Worm (Caenorhabditis elegans) whole organism, L1 larva: ENCODE measurements around the gene F28C1.3.

Source experiments
- ceh-8 ChIP-seq: fragments of 200-800 bp; sonication (Bioruptor generic); optimal IDR thresholded peaks from 2 replicates; lab custom pipeline; 2018; ENCODE audit warnings: mild to moderate bottlenecking, missing genetic modification characterization, moderate library complexity, missing compliant biosample characterization
- ces-1 ChIP-seq: fragments of 150-350 bp; optimal IDR thresholded peaks from 2 replicates; lab custom pipeline; 2014; ENCODE audit warnings: missing biosample characterization, missing genetic modification reagents, missing genetic modification characterization
- egl-27 ChIP-seq, 2 experiments: fragments of 150-350 bp in 1 of 2; sonication (generic microtip); optimal IDR thresholded peaks; 3 replicates each; lab custom pipeline; 2017 to 2018; ENCODE audit warnings: missing biosample characterization in 2 of 2, missing genetic modification characterization in 2 of 2, missing genetic modification reagents in 2 of 2
- fkh-10 ChIP-seq: sonication (generic microtip); optimal IDR thresholded peaks from 2 replicates; lab custom pipeline; 2017; ENCODE audit warnings: missing biosample characterization, missing genetic modification reagents, missing genetic modification characterization
- jun-1 ChIP-seq: fragments of 150-350 bp; optimal IDR thresholded peaks from 2 replicates; lab custom pipeline; 2014; ENCODE audit warnings: missing biosample characterization, missing genetic modification reagents, missing genetic modification characterization
- lin-13 ChIP-seq: fragments of 150-350 bp; optimal IDR thresholded peaks from 2 replicates; lab custom pipeline; 2014; ENCODE audit warnings: missing biosample characterization, missing genetic modification reagents, missing genetic modification characterization
- nhr-11 ChIP-seq: fragments of 150-350 bp; optimal IDR thresholded peaks from 2 replicates; lab custom pipeline; 2014; ENCODE audit warnings: missing biosample characterization, missing genetic modification characterization
- nhr-12 ChIP-seq: sonication (generic microtip); optimal IDR thresholded peaks from 2 replicates; lab custom pipeline; 2017; ENCODE audit warnings: missing biosample characterization, missing genetic modification characterization
- nhr-19 ChIP-seq: fragments of 200-800 bp; sonication (Bioruptor generic); conservative IDR thresholded peaks from 2 replicates; pipeline ENCODE4 v1.3.6; 2022; ENCODE audit warnings: missing genetic modification characterization, missing compliant biosample characterization
- nhr-237 ChIP-seq: fragments of 150-350 bp; optimal IDR thresholded peaks from 2 replicates; lab custom pipeline; 2014; ENCODE audit warnings: missing biosample characterization, missing genetic modification characterization
- nhr-71 ChIP-seq: sonication (generic microtip); optimal IDR thresholded peaks from 2 replicates; lab custom pipeline; 2016; ENCODE audit warnings: mild to moderate bottlenecking, missing genetic modification characterization, moderate library complexity, missing compliant biosample characterization
- nhr-77 ChIP-seq: fragments of 150-350 bp; optimal IDR thresholded peaks from 2 replicates; lab custom pipeline; 2014; ENCODE audit warnings: missing biosample characterization, missing genetic modification characterization
- pag-3 ChIP-seq: sonication (generic microtip); optimal IDR thresholded peaks from 2 replicates; lab custom pipeline; 2017; ENCODE audit warnings: missing genetic modification characterization, mild to moderate bottlenecking, missing compliant biosample characterization, antibody characterized with exemption, borderline replicate concordance; ENCODE audit not compliant: insufficient read depth
- ztf-11 ChIP-seq, 2 experiments: sonication (generic microtip); optimal IDR thresholded peaks; 2 replicates each; lab custom pipeline; 2016 to 2017; ENCODE audit warnings: missing genetic modification characterization in 2 of 2, missing biosample characterization in 1 of 2, missing compliant biosample characterization in 1 of 2

- TF ChIP-seq lin-13 (GFP tag; lab: Kevin White, UChicago): no peak
- no peak for TF ChIP-seq nhr-12 (tag; lab: Kevin White, UChicago)
- TF ChIP-seq fkh-10 (GFP tag; lab: Kevin White, UChicago): no peak
- TF ChIP-seq nhr-19: no peak
- TF ChIP-seq jun-1 (tag; lab: Kevin White, UChicago): no peak
- TF ChIP-seq ces-1 (GFP tag; lab: Kevin White, UChicago): no peak
- TF ChIP-seq nhr-71 (tag; lab: Kevin White, UChicago): no peak
- no peak for TF ChIP-seq ceh-8 (GFP tag; lab: Kevin White, UChicago)
- TF ChIP-seq egl-27 (tag; optimal IDR thresholded peaks at IDR 0.05; lab: Kevin White, UChicago): no peak
- no peak for TF ChIP-seq pag-3
- no peak for TF ChIP-seq ztf-11 (tag; optimal IDR thresholded peaks at IDR 0.05; lab: Kevin White, UChicago)
- TF ChIP-seq nhr-77 (tag; lab: Kevin White, UChicago): no peak
- no peak for TF ChIP-seq nhr-237 (tag; lab: Kevin White, UChicago)
- TF ChIP-seq nhr-11 (tag; lab: Kevin White, UChicago): no peak
Measured at ce11 chrV:12421360-12421759, 47.1 kb upstream of the F28C1.3 start.
